Worm (Caenorhabditis elegans) whole organism, L2 larva: ENCODE measurements around the gene T15B12.1.

Source experiments
- ZK546.5 ChIP-seq: sonication (generic microtip); optimal IDR thresholded peaks from 2 replicates; lab custom pipeline; 2017; ENCODE audit warnings: missing biosample characterization, missing genetic modification characterization
- elt-3 ChIP-seq: sonication (generic microtip); optimal IDR thresholded peaks from 2 replicates; lab custom pipeline; 2017; ENCODE audit warnings: missing biosample characterization, missing genetic modification characterization
- fos-1 ChIP-seq: fragments of 150-350 bp; optimal IDR thresholded peaks from 2 replicates; lab custom pipeline; 2014; ENCODE audit warnings: missing biosample characterization, missing genetic modification characterization
- lin-13 ChIP-seq: fragments of 150-350 bp; optimal IDR thresholded peaks from 2 replicates; lab custom pipeline; 2014; ENCODE audit warnings: missing biosample characterization, missing genetic modification reagents, missing genetic modification characterization
- lin-39 ChIP-seq: fragments of 150-350 bp; optimal IDR thresholded peaks from 2 replicates; lab custom pipeline; 2014; ENCODE audit warnings: missing biosample characterization, missing genetic modification reagents, missing genetic modification characterization
- mab-5 ChIP-seq: fragments of 150-350 bp; optimal IDR thresholded peaks from 2 replicates; lab custom pipeline; 2014; ENCODE audit warnings: missing biosample characterization, missing genetic modification characterization
- mdl-1 ChIP-seq, 2 experiments: fragments of 150-350 bp in 1 of 2; sonication (generic microtip) in 1 of 2; optimal IDR thresholded peaks; 2 replicates each; lab custom pipeline; 2017; ENCODE audit warnings: missing biosample characterization in 2 of 2, missing genetic modification characterization in 2 of 2
- nhr-12 ChIP-seq: fragments of 150-350 bp; optimal IDR thresholded peaks from 2 replicates; lab custom pipeline; 2014; ENCODE audit warnings: missing biosample characterization, missing genetic modification characterization
- nhr-237 ChIP-seq: fragments of 150-350 bp; optimal IDR thresholded peaks from 2 replicates; lab custom pipeline; 2014; ENCODE audit warnings: missing biosample characterization, missing genetic modification characterization
- nhr-77 ChIP-seq: fragments of 150-350 bp; optimal IDR thresholded peaks from 2 replicates; lab custom pipeline; 2014; ENCODE audit warnings: missing biosample characterization, missing genetic modification characterization
- skn-1 ChIP-seq: sonication (generic microtip); optimal IDR thresholded peaks from 2 replicates; lab custom pipeline; 2017; ENCODE audit warnings: missing biosample characterization, missing genetic modification characterization
- zag-1 ChIP-seq: fragments of 150-350 bp; optimal IDR thresholded peaks from 2 replicates; lab custom pipeline; 2014; ENCODE audit warnings: missing biosample characterization, missing genetic modification characterization
- ztf-11 ChIP-seq: sonication (generic microtip); optimal IDR thresholded peaks from 2 replicates; lab custom pipeline; 2017; ENCODE audit warnings: missing biosample characterization, missing genetic modification characterization

DNA sequence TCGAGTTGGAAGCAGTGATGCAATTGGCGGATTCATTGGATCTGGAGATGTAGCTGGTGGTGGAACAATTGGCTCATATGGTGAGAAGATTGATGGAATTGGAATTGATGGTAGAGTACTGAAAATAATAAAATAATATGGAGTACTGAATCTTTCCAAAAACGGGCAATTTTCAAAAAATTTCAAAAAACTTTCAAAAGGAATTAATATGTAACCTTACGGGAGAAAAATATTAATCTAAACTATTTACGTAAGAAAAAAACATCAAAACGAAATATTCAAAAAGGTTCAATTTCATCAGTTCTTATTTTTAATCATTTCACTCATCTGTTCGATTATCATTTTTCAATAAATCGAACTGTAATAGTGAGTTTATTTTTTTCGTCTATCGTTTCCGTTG is 18.2 kb upstream of the T15B12.1 start, which contains the start of gene ZC395.4:
- TF ChIP-seq fos-1 (no peak), mab-5 (tag; lab: Kevin White, UChicago) (no peak), nhr-77 (tag; lab: Kevin White, UChicago) (no peak), nhr-237 (tag; lab: Kevin White, UChicago) (no peak), elt-3 (no peak), ZK546.5 (no peak), zag-1 (no peak), mdl-1 (tag; optimal IDR thresholded peaks at IDR 0.05; lab: Kevin White, UChicago) (no peak), ztf-11 (tag; lab: Kevin White, UChicago) (no peak), nhr-12 (no peak), lin-39 (tag; lab: Kevin White, UChicago) (no peak), skn-1 (no peak), lin-13 (no peak)
